Fruit fly (Drosophila melanogaster) whole organism, embryonic: Measurements from ENCODE around the gene Fbp1.

Experiments
- Antp ChIP-seq: fragments of 200-800 bp; sonication (Bioruptor generic); optimal IDR thresholded peaks from 3 replicates; lab custom pipeline; 2016; ENCODE audit warnings: missing biosample characterization, missing genetic modification characterization
- BEAF-32 ChIP-seq: fragments of 200-800 bp; sonication (Bioruptor generic); optimal IDR thresholded peaks from 3 replicates; lab custom pipeline; 2017; ENCODE audit warnings: missing biosample characterization, missing genetic modification characterization, mild to moderate bottlenecking, moderate library complexity, missing genetic modification reagents
- CG10209 ChIP-seq: fragments of 200-800 bp; sonication (Bioruptor generic); optimal IDR thresholded peaks from 3 replicates; lab custom pipeline; 2017; ENCODE audit warnings: missing biosample characterization, mild to moderate bottlenecking, missing genetic modification characterization, missing genetic modification reagents
- CG11695 ChIP-seq: fragments of 200-800 bp; sonication (Bioruptor generic); IDR thresholded peaks from 3 replicates; pipeline ENCODE4 v1.3.6; 2022; ENCODE audit warnings: missing biosample characterization, missing genetic modification characterization
- CG12071 ChIP-seq: fragments of 200-800 bp; sonication (Bioruptor generic); optimal IDR thresholded peaks from 3 replicates; lab custom pipeline; 2018; ENCODE audit warnings: missing biosample characterization, mild to moderate bottlenecking, missing genetic modification characterization
- CG12104 ChIP-seq: fragments of 200-800 bp; sonication (Bioruptor generic); optimal IDR thresholded peaks from 3 replicates; lab custom pipeline; 2016; ENCODE audit warnings: missing biosample characterization, missing genetic modification characterization
- CG13287 ChIP-seq: fragments of 200-800 bp; sonication (Bioruptor generic); IDR thresholded peaks from 2 replicates; pipeline ENCODE4 v1.3.6; 2022; ENCODE audit warnings: missing biosample characterization, missing genetic modification characterization; ENCODE audit not compliant: partially characterized antibody
- CG13296 ChIP-seq: fragments of 200-800 bp; sonication (Bioruptor generic); optimal IDR thresholded peaks from 3 replicates; lab custom pipeline; 2018; ENCODE audit warnings: missing biosample characterization, mild to moderate bottlenecking, missing genetic modification characterization
- CG17328 ChIP-seq: fragments of 200-800 bp; sonication (Bioruptor generic); IDR thresholded peaks from 2 replicates; pipeline ENCODE4 v1.3.6; 2022; ENCODE audit warnings: missing biosample characterization, missing genetic modification characterization
- CG18619 ChIP-seq: fragments of 200-800 bp; sonication (Bioruptor generic); optimal IDR thresholded peaks from 3 replicates; lab custom pipeline; 2017; ENCODE audit warnings: missing biosample characterization, mild to moderate bottlenecking, missing genetic modification characterization
- CG31441 ChIP-seq: fragments of 200-800 bp; sonication (Bioruptor generic); IDR thresholded peaks from 2 replicates; pipeline ENCODE4 v1.3.6; 2022; ENCODE audit warnings: missing biosample characterization, missing genetic modification characterization
- CG3163 ChIP-seq: fragments of 200-800 bp; sonication (Bioruptor generic); optimal IDR thresholded peaks from 3 replicates; lab custom pipeline; 2016; ENCODE audit warnings: missing biosample characterization, missing genetic modification characterization
- CG34422 ChIP-seq: fragments of 200-800 bp; sonication (Bioruptor generic); IDR thresholded peaks from 3 replicates; pipeline ENCODE4 v1.3.6; 2022; ENCODE audit warnings: missing biosample characterization, missing genetic modification characterization
- CG4360 ChIP-seq: fragments of 200-800 bp; sonication (Bioruptor generic); IDR thresholded peaks from 2 replicates; pipeline ENCODE4 v1.3.6; 2022; ENCODE audit warnings: missing biosample characterization, missing genetic modification characterization
- CG4617 ChIP-seq: fragments of 200-800 bp; sonication (Bioruptor generic); optimal IDR thresholded peaks from 3 replicates; lab custom pipeline; 2016; ENCODE audit warnings: missing biosample characterization, missing genetic modification characterization, borderline replicate concordance
- CG6683 ChIP-seq: fragments of 200-800 bp; sonication (Bioruptor generic); optimal IDR thresholded peaks from 2 replicates; lab custom pipeline; 2017; ENCODE audit warnings: missing biosample characterization, mild to moderate bottlenecking, missing genetic modification characterization, missing genetic modification reagents
- CG9817 ChIP-seq: fragments of 200-800 bp; sonication (Bioruptor generic); optimal IDR thresholded peaks from 2 replicates; lab custom pipeline; 2018; ENCODE audit warnings: missing biosample characterization, mild to moderate bottlenecking, missing genetic modification characterization, moderate library complexity
- CHES-1-like ChIP-seq: fragments of 200-800 bp; sonication (Bioruptor generic); optimal IDR thresholded peaks from 2 replicates; lab custom pipeline; 2016; ENCODE audit warnings: missing biosample characterization, missing genetic modification characterization
- Doc3 ChIP-seq: fragments of 200-800 bp; sonication (Bioruptor generic); IDR thresholded peaks from 3 replicates; pipeline ENCODE4 v1.3.6; 2022; ENCODE audit warnings: missing biosample characterization, missing genetic modification characterization; ENCODE audit not compliant: partially characterized antibody
- Dp ChIP-seq: fragments of 200-800 bp; sonication (Bioruptor generic); optimal IDR thresholded peaks from 2 replicates; lab custom pipeline; 2018; ENCODE audit warnings: missing biosample characterization, mild to moderate bottlenecking, missing genetic modification characterization, moderate library complexity
- Fer2 ChIP-seq: fragments of 200-800 bp; sonication (Bioruptor generic); optimal IDR thresholded peaks from 2 replicates; lab custom pipeline; 2018; ENCODE audit warnings: missing biosample characterization, mild to moderate bottlenecking, missing genetic modification characterization, moderate library complexity
- Gsc ChIP-seq: fragments of 200-800 bp; sonication (Bioruptor generic); IDR thresholded peaks from 2 replicates; pipeline ENCODE4 v1.3.6; 2022; ENCODE audit warnings: missing biosample characterization, missing genetic modification characterization
- Hr3 ChIP-seq: fragments of 200-800 bp; sonication (Bioruptor generic); optimal IDR thresholded peaks from 3 replicates; lab custom pipeline; 2016; ENCODE audit warnings: missing biosample characterization, missing genetic modification characterization
- MBD-R2 ChIP-seq: fragments of 200-800 bp; sonication (Bioruptor generic); IDR thresholded peaks from 2 replicates; pipeline ENCODE4 v1.3.6; 2022; ENCODE audit warnings: missing biosample characterization, missing genetic modification characterization
- MTF-1 ChIP-seq: fragments of 200-800 bp; sonication (Bioruptor generic); optimal IDR thresholded peaks from 2 replicates; lab custom pipeline; 2018; ENCODE audit warnings: missing biosample characterization, mild to moderate bottlenecking, missing genetic modification characterization, borderline replicate concordance
- Nf-YB ChIP-seq: fragments of 200-800 bp; sonication (Bioruptor generic); optimal IDR thresholded peaks from 3 replicates; lab custom pipeline; 2019; ENCODE audit warnings: missing biosample characterization, mild to moderate bottlenecking, missing genetic modification characterization, moderate library complexity
- Pdp1 ChIP-seq, 2 experiments: fragments of 200-800 bp; sonication (Bioruptor generic); optimal IDR thresholded peaks; 3 replicates each; lab custom pipeline; 2016; ENCODE audit warnings: missing biosample characterization in 2 of 2, missing genetic modification characterization in 2 of 2, mild to moderate bottlenecking in 1 of 2, moderate library complexity in 1 of 2
- Rx ChIP-seq: fragments of 200-800 bp; sonication (Bioruptor generic); IDR thresholded peaks from 2 replicates; pipeline ENCODE4 v1.3.6; 2022; ENCODE audit warnings: missing biosample characterization, missing genetic modification characterization
- Sin3A ChIP-seq: fragments of >200 bp; optimal IDR thresholded peaks from 2 replicates; lab custom pipeline; 2018
- Sry-β ChIP-seq: fragments of 200-800 bp; sonication (Bioruptor generic); optimal IDR thresholded peaks from 2 replicates; lab custom pipeline; 2018; ENCODE audit warnings: missing biosample characterization, mild to moderate bottlenecking, missing genetic modification characterization, moderate library complexity
- YL-1 ChIP-seq: fragments of 200-800 bp; sonication (Bioruptor generic); optimal IDR thresholded peaks from 3 replicates; lab custom pipeline; 2017; ENCODE audit warnings: missing biosample characterization, mild to moderate bottlenecking, missing genetic modification characterization
- ase ChIP-seq: fragments of 200-800 bp; sonication (Bioruptor generic); IDR thresholded peaks from 3 replicates; pipeline ENCODE4 v1.3.6; 2022; ENCODE audit warnings: missing biosample characterization, missing genetic modification characterization
- bab2 ChIP-seq: fragments of 200-800 bp; sonication (Bioruptor generic); optimal IDR thresholded peaks from 2 replicates; lab custom pipeline; 2016; ENCODE audit warnings: missing biosample characterization, missing genetic modification characterization
- chn ChIP-seq: fragments of 200-800 bp; sonication (Bioruptor generic); optimal IDR thresholded peaks from 2 replicates; lab custom pipeline; 2016; ENCODE audit warnings: missing biosample characterization, missing genetic modification characterization
- croc ChIP-seq: fragments of 200-800 bp; sonication (Bioruptor generic); conservative IDR thresholded peaks from 3 replicates; pipeline ENCODE4 v1.3.6; 2022; ENCODE audit warnings: missing biosample characterization, missing genetic modification characterization
- dan ChIP-seq: fragments of 200-800 bp; sonication (Bioruptor generic); IDR thresholded peaks from 2 replicates; pipeline ENCODE4 v1.3.6; 2022; ENCODE audit warnings: missing biosample characterization, missing genetic modification characterization
- dm ChIP-seq: fragments of 200-800 bp; sonication (Bioruptor generic); optimal IDR thresholded peaks from 3 replicates; lab custom pipeline; 2016; ENCODE audit warnings: missing biosample characterization, missing genetic modification characterization
- emc ChIP-seq: fragments of 200-800 bp; sonication (Bioruptor generic); optimal IDR thresholded peaks from 2 replicates; lab custom pipeline; 2016; ENCODE audit warnings: missing biosample characterization, missing genetic modification characterization
- fd96Cb ChIP-seq: fragments of 200-800 bp; sonication (Bioruptor generic); optimal IDR thresholded peaks from 2 replicates; lab custom pipeline; 2018; ENCODE audit warnings: missing biosample characterization, mild to moderate bottlenecking, missing genetic modification characterization, moderate library complexity
- gt ChIP-seq: fragments of 200-800 bp; sonication (Bioruptor generic); IDR thresholded peaks from 2 replicates; pipeline ENCODE4 v1.3.6; 2022; ENCODE audit warnings: missing biosample characterization, missing genetic modification characterization
- hbn ChIP-seq: fragments of 200-800 bp; sonication (Bioruptor generic); IDR thresholded peaks from 2 replicates; pipeline ENCODE4 v1.3.6; 2022; ENCODE audit warnings: missing biosample characterization, missing genetic modification characterization; ENCODE audit not compliant: partially characterized antibody
- her ChIP-seq: fragments of 200-800 bp; sonication (Bioruptor generic); optimal IDR thresholded peaks from 2 replicates; lab custom pipeline; 2016; ENCODE audit warnings: missing biosample characterization, missing genetic modification characterization
- insv ChIP-seq, 2 experiments: fragments of 200-800 bp; sonication (Bioruptor generic); optimal IDR thresholded peaks; 3 replicates each; lab custom pipeline; 2016 to 2018; ENCODE audit warnings: missing biosample characterization in 2 of 2, missing genetic modification characterization in 2 of 2
- jumu ChIP-seq: fragments of 200-800 bp; sonication (Bioruptor generic); optimal IDR thresholded peaks from 3 replicates; lab custom pipeline; 2016; ENCODE audit warnings: missing biosample characterization, missing genetic modification characterization
- klu ChIP-seq: fragments of 200-800 bp; sonication (Bioruptor generic); IDR thresholded peaks from 2 replicates; pipeline ENCODE4 v1.3.6; 2022; ENCODE audit warnings: missing biosample characterization, missing genetic modification characterization
- sisA ChIP-seq: fragments of 200-800 bp; sonication (Bioruptor generic); IDR thresholded peaks from 2 replicates; pipeline ENCODE4 v1.3.6; 2022; ENCODE audit warnings: missing biosample characterization, missing genetic modification characterization
- slou ChIP-seq: fragments of 200-800 bp; sonication (Bioruptor generic); optimal IDR thresholded peaks from 3 replicates; lab custom pipeline; 2016; ENCODE audit warnings: missing biosample characterization, missing genetic modification characterization
- tgo ChIP-seq: fragments of 200-800 bp; sonication (Bioruptor generic); IDR thresholded peaks from 3 replicates; pipeline ENCODE4 v1.3.6; 2022; ENCODE audit warnings: missing biosample characterization, missing genetic modification characterization
- trh ChIP-seq: fragments of 200-800 bp; sonication (Bioruptor generic); optimal IDR thresholded peaks from 2 replicates; lab custom pipeline; 2016; ENCODE audit warnings: missing biosample characterization, missing genetic modification characterization
- zf30C ChIP-seq: fragments of 200-800 bp; sonication (Bioruptor generic); optimal IDR thresholded peaks from 3 replicates; lab custom pipeline; 2018; ENCODE audit warnings: missing biosample characterization, mild to moderate bottlenecking, missing genetic modification characterization

Gene Fbp1

DNA sequence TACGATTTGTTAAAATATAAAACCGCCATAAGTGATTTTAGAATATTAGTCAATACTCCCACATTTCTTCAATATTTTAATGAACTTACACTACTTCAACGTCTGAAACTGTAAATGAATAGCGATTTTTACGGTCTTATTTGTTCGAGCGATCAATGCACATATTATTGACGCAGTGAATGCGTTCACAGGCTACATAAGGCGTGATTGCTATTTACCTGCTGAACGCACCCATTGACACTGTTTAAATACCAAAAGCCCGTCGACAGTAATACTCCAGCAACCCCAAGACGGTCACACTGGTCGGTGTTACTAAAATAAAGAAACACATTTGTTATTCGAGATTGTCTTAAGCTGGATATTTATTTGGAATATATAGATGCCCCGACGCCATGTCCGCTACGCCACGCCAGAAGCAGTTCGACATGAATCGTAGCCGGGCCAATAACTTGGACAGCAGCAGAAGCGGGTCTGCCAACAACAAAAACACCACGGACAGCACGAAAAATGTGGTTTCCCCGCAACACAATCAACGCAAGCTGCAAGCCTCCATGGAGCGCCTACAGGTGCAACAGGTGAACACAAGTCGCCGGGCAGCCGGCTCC, 46.8 kb downstream of the Fbp1 start, which contains the start of gene CG6833 (continued):
- TF ChIP-seq Fer2 (peak; percentile 5), Sry-β (GFP tag; lab: Kevin White, UChicago) (peak; percentile 46), Sin3A (lab: Kevin White, UChicago) (peak; percentile 48), CG6683 (no peak), CG3163 (peak; percentile 51), trh (GFP tag; lab: Kevin White, UChicago) (no peak), insv (GFP tag; optimal IDR thresholded peaks at IDR 0.05; lab: Kevin White, UChicago) (no peak), emc (peak; percentile 60), CG17328 (GFP tag; lab: Robert Waterston, UW) (peak; percentile 58), Nf-YB (GFP tag; lab: Kevin White, UChicago) (no peak), CG4360 (GFP tag; lab: Robert Waterston, UW) (peak; percentile 44; the same call in 1 of the 2 replicates), sisA (GFP tag; lab: Robert Waterston, UW) (peak; percentile 86), hbn (GFP tag; lab: Robert Waterston, UW) (no peak), MTF-1 (GFP tag; lab: Kevin White, UChicago) (peak; percentile 61), CG12104 (GFP tag; lab: Kevin White, UChicago) (peak; percentile 7), Antp (peak; percentile 83), CG4617 (GFP tag; lab: Kevin White, UChicago) (peak; percentile 74), fd96Cb (peak; percentile 59), chn (GFP tag; lab: Kevin White, UChicago) (peak; percentile 74), her (GFP tag; lab: Kevin White, UChicago) (peak; percentile 66), jumu (peak; percentile 70), dan (no peak), ase (peak; percentile 67; the same call in 2 of the 3 replicates), Rx (GFP tag; lab: Robert Waterston, UW) (peak; percentile 72), bab2 (GFP tag; lab: Kevin White, UChicago) (peak; percentile 63), CG13296 (GFP tag; lab: Kevin White, UChicago) (peak; percentile 41), gt (GFP tag; lab: Robert Waterston, UW) (peak; percentile 30; the same call in 1 of the 2 replicates), tgo (GFP tag; lab: Robert Waterston, UW) (peak; percentile 72), Pdp1 (GFP tag; optimal IDR thresholded peaks at IDR 0.05; lab: Kevin White, UChicago) (peak; percentile 72 to 73), Dp (peak; percentile 19), CG31441 (peak; percentile 100), CG12071 (GFP tag; lab: Kevin White, UChicago) (peak; percentile 57), Hr3 (GFP tag; lab: Kevin White, UChicago) (peak; percentile 67), CG18619 (peak; percentile 34), croc (GFP tag; lab: Robert Waterston, UW) (peak; percentile 53; the same call in 2 of the 3 replicates), klu (GFP tag; lab: Robert Waterston, UW) (peak; percentile 43; the same call in 1 of the 2 replicates), Doc3 (GFP tag; lab: Robert Waterston, UW) (no peak), YL-1 (GFP tag; lab: Kevin White, UChicago) (peak; percentile 7), CG9817 (peak; percentile 68), Gsc (GFP tag; lab: Robert Waterston, UW) (no peak), MBD-R2 (GFP tag; lab: Robert Waterston, UW) (peak; percentile 93), slou (GFP tag; lab: Kevin White, UChicago) (peak; percentile 27), CHES-1-like (peak; percentile 77), CG34422 (GFP tag; lab: Robert Waterston, UW) (peak; percentile 88), CG11695 (GFP tag; lab: Robert Waterston, UW) (0 out of 3 replicates have a peak, but pooled peaks have one; percentile 29), zf30C (GFP tag; lab: Kevin White, UChicago) (no peak), dm (GFP tag; lab: Kevin White, UChicago) (peak; percentile 64), CG13287 (peak; percentile 32), BEAF-32 (GFP tag; lab: Kevin White, UChicago) (peak; percentile 32), CG10209 (GFP tag; lab: Kevin White, UChicago) (peak; percentile 39)
